Worm (Caenorhabditis elegans): ENCODE data around the gene F53C3.3.

F53C3.3 gene

ce11 chrII:3896920-3897319 is 5.7 kb upstream of the F53C3.3 start:
- TF ChIP-seq duxl-1 (tag; optimal IDR thresholded peaks at IDR 0.05; ENCODE audit: poor library complexity): peak; percentile 52
- TF ChIP-seq mdl-1 (tag; optimal IDR thresholded peaks at IDR 0.05): peak in 1 of 2 experiments; percentile 77
- peak; percentile 67 for TF ChIP-seq hlh-11 (tag; optimal IDR thresholded peaks at IDR 0.05)
- TF ChIP-seq daf-16 (GFP tag; optimal IDR thresholded peaks at IDR 0.05): peak in 1 of 2 experiments; percentile 73
- TF ChIP-seq daf-16 (tag; optimal IDR thresholded peaks at IDR 0.05): no peak
- TF ChIP-seq aha-1 (tag): peak; percentile 92
- TF ChIP-seq nhr-48 (tag; optimal IDR thresholded peaks at IDR 0.05): no peak
- TF ChIP-seq zag-1 (tag; optimal IDR thresholded peaks at IDR 0.05): no peak
- TF ChIP-seq nhr-28 (tag; optimal IDR thresholded peaks at IDR 0.05): peak; percentile 42

DNA sequence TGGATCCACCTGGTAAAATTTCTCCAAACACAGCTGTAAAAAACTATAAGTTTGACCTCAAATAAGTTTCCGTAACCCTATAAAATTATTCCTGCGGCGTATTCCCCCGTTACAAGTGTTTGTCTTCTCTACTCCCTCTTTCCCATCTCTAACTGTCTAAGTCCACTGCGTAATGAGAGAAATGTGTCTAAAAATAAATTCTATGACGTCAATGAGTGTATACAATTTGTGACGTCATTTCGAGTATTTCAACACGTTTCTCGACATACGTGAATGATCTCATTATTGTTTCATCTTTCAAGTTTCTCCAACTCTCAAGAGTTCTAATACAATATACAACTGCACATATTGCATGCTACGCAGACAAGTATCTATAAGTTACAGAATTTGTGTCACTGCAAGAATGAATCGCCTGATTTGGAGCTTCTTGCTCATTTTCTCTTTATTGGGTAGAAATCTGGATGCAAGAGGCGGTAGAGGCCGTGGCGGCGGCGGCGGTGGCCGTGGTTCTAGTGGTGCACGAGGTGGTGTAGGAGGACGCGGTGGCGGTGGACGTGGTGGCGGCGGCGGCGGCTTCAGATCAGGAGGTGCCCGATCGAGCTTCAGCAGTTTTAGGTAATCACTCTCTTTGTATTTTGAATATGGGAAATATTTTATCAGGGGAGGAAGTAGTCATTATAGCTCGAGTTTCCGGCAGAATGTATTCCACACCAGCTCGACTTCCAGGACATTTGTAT is 4.7 kb upstream of the F53C3.3 start, which contains the start of gene F53C3.6:
TSS of gene F53C3.6 (plus strand) at position 385 of the 737 bp plus-strand sequence.
- no peak for TF ChIP-seq snpc-1.2 (GFP tag; IDR thresholded peaks at IDR 0.05)
- TF ChIP-seq zfp-3 (GFP tag; conservative IDR thresholded peaks at IDR 0.05): no peak
- TF ChIP-seq set-16 (GFP tag; IDR thresholded peaks at IDR 0.05): peak; percentile 94
- no peak for TF ChIP-seq ztf-7 (tag; optimal IDR thresholded peaks at IDR 0.05)
- TF ChIP-seq dmd-6 (GFP tag; IDR thresholded peaks at IDR 0.05): peak; percentile 60
- no peak for TF ChIP-seq php-3 (GFP tag; IDR thresholded peaks at IDR 0.05)
- no peak for TF ChIP-seq attf-4 (tag; optimal IDR thresholded peaks at IDR 0.05)
- TF ChIP-seq nhr-11 (tag; optimal IDR thresholded peaks at IDR 0.05): peak; percentile 28
- TF ChIP-seq mep-1 (tag; optimal IDR thresholded peaks at IDR 0.05): no peak
- 0 out of 2 replicates have a peak, but pooled peaks have one; percentile 37 for TF ChIP-seq hmg-1.1 (GFP tag; IDR thresholded peaks at IDR 0.05)
- TF ChIP-seq jun-1 (tag; optimal IDR thresholded peaks at IDR 0.05): no peak
- peak; percentile 33 for TF ChIP-seq F37D6.2 (tag; optimal IDR thresholded peaks at IDR 0.05)
- no peak for TF ChIP-seq nhr-10 (tag; optimal IDR thresholded peaks at IDR 0.05)
- TF ChIP-seq nhr-41 (GFP tag; IDR thresholded peaks at IDR 0.05): no peak
- TF ChIP-seq hif-1 (tag; optimal IDR thresholded peaks at IDR 0.05): peak in 1 of 2 experiments; percentile 24
- TF ChIP-seq ceh-44 (GFP tag; IDR thresholded peaks at IDR 0.05): no peak
- peak; percentile 98 for TF ChIP-seq aha-1 (tag)
- TF ChIP-seq mdt-29 (GFP tag; IDR thresholded peaks at IDR 0.05): no peak
- peak; percentile 38 for TF ChIP-seq mes-2 (tag; optimal IDR thresholded peaks at IDR 0.05; ENCODE audit: poor library complexity, severe bottlenecking)
- TF ChIP-seq D1046.2 (GFP tag; IDR thresholded peaks at IDR 0.05): no peak
- peak; percentile 39 for TF ChIP-seq lin-13 (GFP tag; optimal IDR thresholded peaks at IDR 0.05)
- no peak for TF ChIP-seq lim-7 (GFP tag; IDR thresholded peaks at IDR 0.05)
- no peak for TF ChIP-seq saeg-2 (GFP tag; IDR thresholded peaks at IDR 0.05)
- peak in 1 of 2 experiments; percentile 78 for TF ChIP-seq unc-62 (GFP tag; optimal IDR thresholded peaks at IDR 0.05 in 1 of 2)
- no peak for TF ChIP-seq unc-62 (tag; optimal IDR thresholded peaks at IDR 0.05)
- TF ChIP-seq nhr-28 (tag; optimal IDR thresholded peaks at IDR 0.05): peak; percentile 54
- TF ChIP-seq mxl-2 (GFP tag; conservative IDR thresholded peaks at IDR 0.05): no peak
- peak in 1 of 2 experiments; percentile 1 for TF ChIP-seq daf-16 (GFP tag; optimal IDR thresholded peaks at IDR 0.05)
- no peak for TF ChIP-seq daf-16 (tag; optimal IDR thresholded peaks at IDR 0.05)
- TF ChIP-seq F44E2.7 (GFP tag; IDR thresholded peaks at IDR 0.05): no peak
- peak; percentile 6 to 77 for TF ChIP-seq mdl-1 (tag; optimal IDR thresholded peaks at IDR 0.05)
- no peak for TF ChIP-seq lin-1 (GFP tag; IDR thresholded peaks at IDR 0.05)
- TF ChIP-seq lin-38 (GFP tag; IDR thresholded peaks at IDR 0.05): no peak
- peak; percentile 21 for TF ChIP-seq dpl-1 (GFP tag; optimal IDR thresholded peaks at IDR 0.05)
- TF ChIP-seq mxl-3 (GFP tag; optimal IDR thresholded peaks at IDR 0.05): peak; percentile 6
- no peak for TF ChIP-seq lin-39 (tag; optimal IDR thresholded peaks at IDR 0.05)
- no peak for TF ChIP-seq dmd-9 (GFP tag; IDR thresholded peaks at IDR 0.05)
- peak; percentile 54 for TF ChIP-seq nhr-48 (tag; optimal IDR thresholded peaks at IDR 0.05)
- TF ChIP-seq nhr-77 (tag; optimal IDR thresholded peaks at IDR 0.05): no peak
- peak; percentile 18 for TF ChIP-seq nhr-6 (tag; optimal IDR thresholded peaks at IDR 0.05)
- peak; percentile 70 for TF ChIP-seq hlh-11 (tag; optimal IDR thresholded peaks at IDR 0.05)
- no peak for TF ChIP-seq egl-43 (GFP tag; IDR thresholded peaks at IDR 0.05)
- TF ChIP-seq ceh-28 (tag; optimal IDR thresholded peaks at IDR 0.05): no peak
- TF ChIP-seq daf-12 (tag; optimal IDR thresholded peaks at IDR 0.05): no peak
- peak in 1 of 2 experiments; percentile 76 for TF ChIP-seq lsy-2 (tag; optimal IDR thresholded peaks at IDR 0.05)
